Worm (Caenorhabditis elegans): Measurements from ENCODE around the gene F56C3.7.
A peak's percentile ranks its signal among the peaks of the same experiment; 100 is the strongest.

Gene F56C3.7

ce11 chrX:1322997-1323396, 47.6 kb downstream of the F56C3.7 start:
- TF ChIP-seq K11D2.4 (GFP tag; IDR thresholded peaks at IDR 0.05) (peak; percentile 85), ekl-4 (GFP tag; IDR thresholded peaks at IDR 0.05) (no peak), nfyb-1 (GFP tag; IDR thresholded peaks at IDR 0.05) (0 out of 2 replicates have a peak, but pooled peaks have one; percentile 54), T26A5.8 (tag; optimal IDR thresholded peaks at IDR 0.05) (no peak), rcor-1 (GFP tag; IDR thresholded peaks at IDR 0.05) (peak; percentile 54), bed-1 (GFP tag; IDR thresholded peaks at IDR 0.05) (no peak), madf-6 (GFP tag; IDR thresholded peaks at IDR 0.05) (no peak), ztf-3 (GFP tag; optimal IDR thresholded peaks at IDR 0.05) (no peak), tlf-1 (GFP tag; optimal IDR thresholded peaks at IDR 0.05) (peak; percentile 61), B0035.1 (tag; optimal IDR thresholded peaks at IDR 0.05) (no peak), nfya-2 (GFP tag; IDR thresholded peaks at IDR 0.05) (no peak), nhr-90 (tag; optimal IDR thresholded peaks at IDR 0.05) (no peak), repo-1 (tag; optimal IDR thresholded peaks at IDR 0.05) (peak; percentile 59), sptf-2 (GFP tag; optimal IDR thresholded peaks at IDR 0.05) (no peak), nhr-120 (GFP tag; IDR thresholded peaks at IDR 0.05) (no peak), B0261.1 (tag; optimal IDR thresholded peaks at IDR 0.05) (peak; percentile 12), snpc-1.3 (tag; optimal IDR thresholded peaks at IDR 0.05; ENCODE audit: insufficient read depth) (no peak), ccch-3 (GFP tag; optimal IDR thresholded peaks at IDR 0.05) (no peak), Y53G8AR.9 (GFP tag; conservative IDR thresholded peaks at IDR 0.05) (no peak), nhr-80 (tag; optimal IDR thresholded peaks at IDR 0.05) (peak; percentile 51), attf-3 (GFP tag; conservative IDR thresholded peaks at IDR 0.05) (no peak), madf-10 (tag; optimal IDR thresholded peaks at IDR 0.05) (peak; percentile 22), sea-2 (GFP tag; IDR thresholded peaks at IDR 0.05) (no peak), dpff-1 (tag; optimal IDR thresholded peaks at IDR 0.05) (no peak), B0019.2 (GFP tag; conservative IDR thresholded peaks at IDR 0.05) (no peak), F22D6.2 (tag; optimal IDR thresholded peaks at IDR 0.05) (no peak), aptf-3 (GFP tag; IDR thresholded peaks at IDR 0.05) (0 out of 2 replicates have a peak, but pooled peaks have one; percentile 39), efl-1 (GFP tag; optimal IDR thresholded peaks at IDR 0.05) (no peak), chd-7 (tag; optimal IDR thresholded peaks at IDR 0.05) (no peak), tbp1 (GFP tag; optimal IDR thresholded peaks at IDR 0.05) (peak; percentile 62), zfh-2 (GFP tag; conservative IDR thresholded peaks at IDR 0.05) (no peak), ama-1 (optimal IDR thresholded peaks at IDR 0.05) (no peak), ama-1 (GFP tag; optimal IDR thresholded peaks at IDR 0.05) (no peak), mxl-1 (tag; optimal IDR thresholded peaks at IDR 0.05) (no peak), attf-6 (GFP tag; IDR thresholded peaks at IDR 0.05) (no peak), snpc-3.4 (tag; optimal IDR thresholded peaks at IDR 0.05) (no peak), hrde-1 (tag; optimal IDR thresholded peaks at IDR 0.05; ENCODE audit: borderline replicate concordance) (no peak), snpc-4 (GFP tag; optimal IDR thresholded peaks at IDR 0.05) (no peak), snpc-4 (tag; optimal IDR thresholded peaks at IDR 0.05) (peak in 2 of 4 experiments; percentile 8 to 32), ets-4 (GFP tag; optimal IDR thresholded peaks at IDR 0.05) (no peak), F37B4.10 (GFP tag; IDR thresholded peaks at IDR 0.05) (no peak), somi-1 (GFP tag; optimal IDR thresholded peaks at IDR 0.05) (peak; percentile 46), ceh-100 (GFP tag; IDR thresholded peaks at IDR 0.05) (no peak), lag-1 (GFP tag; IDR thresholded peaks at IDR 0.05) (no peak), mes-4 (tag; optimal IDR thresholded peaks at IDR 0.05) (no peak), madf-3 (GFP tag; IDR thresholded peaks at IDR 0.05) (0 out of 2 replicates have a peak, but pooled peaks have one; percentile 25), gei-17 (GFP tag; optimal IDR thresholded peaks at IDR 0.05) (peak; percentile 93), dox-1 (GFP tag; IDR thresholded peaks at IDR 0.05) (peak; percentile 87), F23B12.7 (tag; optimal IDR thresholded peaks at IDR 0.05; ENCODE audit: insufficient read depth) (peak; percentile 59), ceh-79 (tag; optimal IDR thresholded peaks at IDR 0.05) (no peak)
